Worm (Caenorhabditis elegans): ENCODE data around the gene hacd-1.

- TF ChIP-seq nhr-77 (tag; optimal IDR thresholded peaks at IDR 0.05) (no peak), aha-1 (tag) (no peak), snpc-4 (tag; optimal IDR thresholded peaks at IDR 0.05) (no peak), lir-3 (tag; optimal IDR thresholded peaks at IDR 0.05) (no peak), hif-1 (tag; optimal IDR thresholded peaks at IDR 0.05) (no peak), nhr-11 (tag; optimal IDR thresholded peaks at IDR 0.05) (no peak), F10B5.3 (tag; optimal IDR thresholded peaks at IDR 0.05) (no peak), dpl-1 (GFP tag; optimal IDR thresholded peaks at IDR 0.05) (no peak), unc-62 (GFP tag; optimal IDR thresholded peaks at IDR 0.05 in 1 of 2) (no peak), unc-62 (tag; optimal IDR thresholded peaks at IDR 0.05) (no peak)
These were observed 13.1 kb upstream of the hacd-1 start, which contains the start of gene cnc-4 for ce11 chrV:1447079-1447478.

All from whole organism, L4 larva.